Worm (Caenorhabditis elegans): ENCODE measurements around the gene nhr-129.

- TF ChIP-seq tab-1 (GFP tag; IDR thresholded peaks at IDR 0.05) (no peak), cog-1 (tag; optimal IDR thresholded peaks at IDR 0.05) (no peak), T22C8.4 (GFP tag; IDR thresholded peaks at IDR 0.05) (no peak), flt-1 (GFP tag; IDR thresholded peaks at IDR 0.05) (no peak), ztf-29 (GFP tag; IDR thresholded peaks at IDR 0.05) (no peak), ztf-23 (GFP tag; IDR thresholded peaks at IDR 0.05) (no peak)
Observed at ce11 chrV:13333386-13334180, 2.8 kb upstream of the nhr-129 start, which contains the start of gene nhr-168.
